Fruit fly (Drosophila melanogaster) whole organism, embryonic: ENCODE results near the gene CG4338.

Experiments used
- ATbp ChIP-seq: fragments of 200-800 bp; sonication (Bioruptor generic); optimal IDR thresholded peaks from 2 replicates; lab custom pipeline; 2017; ENCODE audit warnings: missing biosample characterization, mild to moderate bottlenecking, missing genetic modification characterization, missing genetic modification reagents
- Ada2b ChIP-seq: fragments of 200-800 bp; sonication (Bioruptor generic); IDR thresholded peaks from 2 replicates; pipeline ENCODE4 v1.3.6; 2022; ENCODE audit warnings: missing biosample characterization, missing genetic modification characterization
- Antp ChIP-seq: fragments of 200-800 bp; sonication (Bioruptor generic); optimal IDR thresholded peaks from 3 replicates; lab custom pipeline; 2016; ENCODE audit warnings: missing biosample characterization, missing genetic modification characterization
- Atf6 ChIP-seq: fragments of 200-800 bp; sonication (Bioruptor generic); IDR thresholded peaks from 2 replicates; pipeline ENCODE4 v1.3.6; 2022; ENCODE audit warnings: missing biosample characterization, missing genetic modification characterization
- CG10462 ChIP-seq: fragments of 200-800 bp; sonication (Bioruptor generic); optimal IDR thresholded peaks from 2 replicates; lab custom pipeline; 2016; ENCODE audit warnings: missing biosample characterization, missing genetic modification characterization
- CG11560 ChIP-seq: fragments of 200-800 bp; sonication (Bioruptor generic); IDR thresholded peaks from 3 replicates; pipeline ENCODE4 v1.3.6; 2022; ENCODE audit warnings: missing biosample characterization, missing genetic modification characterization
- CG12071 ChIP-seq: fragments of 200-800 bp; sonication (Bioruptor generic); optimal IDR thresholded peaks from 3 replicates; lab custom pipeline; 2018; ENCODE audit warnings: missing biosample characterization, mild to moderate bottlenecking, missing genetic modification characterization
- CG12391 ChIP-seq: fragments of 200-800 bp; sonication (Bioruptor generic); optimal IDR thresholded peaks from 3 replicates; lab custom pipeline; 2018; ENCODE audit warnings: missing biosample characterization, mild to moderate bottlenecking, missing genetic modification characterization, moderate library complexity
- CG15479 ChIP-seq: fragments of 200-800 bp; sonication (Bioruptor generic); optimal IDR thresholded peaks from 3 replicates; lab custom pipeline; 2019; ENCODE audit warnings: missing biosample characterization, mild to moderate bottlenecking, missing genetic modification characterization, moderate library complexity
- CG15514 ChIP-seq: fragments of 200-800 bp; sonication (Bioruptor generic); optimal IDR thresholded peaks from 3 replicates; lab custom pipeline; 2017; ENCODE audit warnings: missing biosample characterization, missing genetic modification characterization, mild to moderate bottlenecking, moderate library complexity, missing genetic modification reagents
- CG16813 ChIP-seq: fragments of 200-800 bp; sonication (Bioruptor generic); IDR thresholded peaks from 3 replicates; pipeline ENCODE4 v1.3.6; 2022; ENCODE audit warnings: missing biosample characterization, missing genetic modification characterization; ENCODE audit not compliant: partially characterized antibody
- CG1832 ChIP-seq: fragments of 200-800 bp; sonication (Bioruptor generic); optimal IDR thresholded peaks from 2 replicates; lab custom pipeline; 2017; ENCODE audit warnings: missing biosample characterization, mild to moderate bottlenecking, missing genetic modification characterization, inconsistent platforms
- CG31224 ChIP-seq: fragments of 200-800 bp; sonication (Bioruptor generic); IDR thresholded peaks from 2 replicates; pipeline ENCODE4 v1.3.6; 2022; ENCODE audit warnings: missing biosample characterization, missing genetic modification characterization
- CG31441 ChIP-seq: fragments of 200-800 bp; sonication (Bioruptor generic); IDR thresholded peaks from 2 replicates; pipeline ENCODE4 v1.3.6; 2022; ENCODE audit warnings: missing biosample characterization, missing genetic modification characterization
- CG3995 ChIP-seq: fragments of 200-800 bp; sonication (Bioruptor generic); optimal IDR thresholded peaks from 3 replicates; lab custom pipeline; 2016; ENCODE audit warnings: missing biosample characterization, missing genetic modification characterization
- CG4404 ChIP-seq: fragments of 200-800 bp; sonication (Bioruptor generic); IDR thresholded peaks from 2 replicates; pipeline ENCODE4 v1.3.6; 2022; ENCODE audit warnings: missing biosample characterization, missing genetic modification characterization
- CG4424 ChIP-seq: fragments of 200-800 bp; sonication (Bioruptor generic); optimal IDR thresholded peaks from 3 replicates; lab custom pipeline; 2016; ENCODE audit warnings: missing biosample characterization, missing genetic modification characterization
- CG6654 ChIP-seq: fragments of 200-800 bp; sonication (Bioruptor generic); optimal IDR thresholded peaks from 2 replicates; lab custom pipeline; 2017; ENCODE audit warnings: missing biosample characterization, mild to moderate bottlenecking, missing genetic modification characterization
- CG7357 ChIP-seq: fragments of 200-800 bp; sonication (Bioruptor generic); IDR thresholded peaks from 3 replicates; pipeline ENCODE4 v1.3.6; 2022; ENCODE audit warnings: missing biosample characterization, missing genetic modification characterization
- Dll ChIP-seq: fragments of 200-800 bp; sonication (Bioruptor generic); IDR thresholded peaks from 4 replicates; pipeline ENCODE4 v1.3.6; 2022; ENCODE audit warnings: missing biosample characterization, missing genetic modification characterization; ENCODE audit not compliant: partially characterized antibody
- E2f2 ChIP-seq: fragments of 200-800 bp; sonication (Bioruptor generic); IDR thresholded peaks from 2 replicates; pipeline ENCODE4 v1.3.6; 2022; ENCODE audit warnings: missing biosample characterization, missing genetic modification characterization
- Ets65A ChIP-seq: fragments of 200-800 bp; sonication (Bioruptor generic); peaks from one replicate; lab custom pipeline; 2016; ENCODE audit warnings: missing biosample characterization, missing genetic modification characterization
- HHEX ChIP-seq: fragments of 200-800 bp; sonication (Bioruptor generic); optimal IDR thresholded peaks from 3 replicates; lab custom pipeline; 2017; ENCODE audit warnings: missing biosample characterization, mild to moderate bottlenecking, missing genetic modification characterization, missing genetic modification reagents
- HLH54F ChIP-seq: fragments of 200-800 bp; sonication (Bioruptor generic); optimal IDR thresholded peaks from 3 replicates; lab custom pipeline; 2016; ENCODE audit warnings: missing biosample characterization, missing genetic modification characterization
- HmgD ChIP-seq: fragments of 200-800 bp; sonication (Bioruptor generic); optimal IDR thresholded peaks from 3 replicates; lab custom pipeline; 2016; ENCODE audit warnings: missing biosample characterization, missing genetic modification characterization
- HmgZ ChIP-seq: fragments of 200-800 bp; sonication (Bioruptor generic); optimal IDR thresholded peaks from 2 replicates; lab custom pipeline; 2018; ENCODE audit warnings: missing biosample characterization, mild to moderate bottlenecking, missing genetic modification characterization
- Hr78 ChIP-seq, 2 experiments: fragments of 200-800 bp in 1 of 2; fragments of >200 bp in 1 of 2; sonication (Bioruptor generic) in 1 of 2; optimal IDR thresholded peaks; 2 replicates each; lab custom pipeline; 2017 to 2019; ENCODE audit warnings: missing biosample characterization in 2 of 2, missing genetic modification characterization in 2 of 2, mild to moderate bottlenecking in 1 of 2, moderate library complexity in 1 of 2
- Lpt ChIP-seq: fragments of >200 bp; optimal IDR thresholded peaks from 2 replicates; lab custom pipeline; 2018; ENCODE audit warnings: missing biosample characterization, missing genetic modification characterization
- MESR4 ChIP-seq: fragments of 200-800 bp; sonication (Bioruptor generic); optimal IDR thresholded peaks from 2 replicates; lab custom pipeline; 2018; ENCODE audit warnings: missing biosample characterization, mild to moderate bottlenecking, missing genetic modification characterization, moderate library complexity
- Mrtf ChIP-seq: fragments of 200-800 bp; sonication (Bioruptor generic); IDR thresholded peaks from 3 replicates; pipeline ENCODE4 v1.3.6; 2022; ENCODE audit warnings: missing biosample characterization, missing genetic modification characterization
- Sox100B ChIP-seq: fragments of 200-800 bp; sonication (Bioruptor generic); optimal IDR thresholded peaks from 3 replicates; lab custom pipeline; 2018; ENCODE audit warnings: missing biosample characterization, mild to moderate bottlenecking, missing genetic modification characterization
- Trl ChIP-seq, 3 experiments: fragments of >200 bp in 2 of 3; fragments of 200-800 bp in 1 of 3; sonication (Bioruptor generic) in 1 of 3; optimal IDR thresholded peaks; 2 replicates in 1 of 3; 3 replicates in 2 of 3; lab custom pipeline; 2016 to 2017; ENCODE audit warnings: missing biosample characterization in 1 of 3, missing genetic modification characterization in 1 of 3
- Vsx1 ChIP-seq: fragments of 200-800 bp; sonication (Bioruptor generic); optimal IDR thresholded peaks from 2 replicates; lab custom pipeline; 2017; ENCODE audit warnings: missing biosample characterization, mild to moderate bottlenecking, missing genetic modification characterization, missing genetic modification reagents
- ato ChIP-seq: fragments of 200-800 bp; sonication (Bioruptor generic); IDR thresholded peaks from 2 replicates; pipeline ENCODE4 v1.3.6; 2022; ENCODE audit warnings: missing biosample characterization, missing genetic modification characterization; ENCODE audit not compliant: partially characterized antibody
- cad ChIP-seq: fragments of >200 bp; optimal IDR thresholded peaks from 2 replicates; lab custom pipeline; 2017; ENCODE audit warnings: missing biosample characterization, missing genetic modification characterization
- caup ChIP-seq: fragments of 200-800 bp; sonication (Bioruptor generic); optimal IDR thresholded peaks from 3 replicates; lab custom pipeline; 2017; ENCODE audit warnings: missing biosample characterization, mild to moderate bottlenecking, missing genetic modification characterization, moderate library complexity; ENCODE audit not compliant: severe bottlenecking
- chif ChIP-seq, 2 experiments: fragments of 200-800 bp; sonication (Bioruptor generic); optimal IDR thresholded peaks; 3 replicates each; lab custom pipeline; 2016; ENCODE audit warnings: missing biosample characterization in 2 of 2, missing genetic modification characterization in 2 of 2
- ci ChIP-seq: fragments of 200-800 bp; sonication (Bioruptor generic); IDR thresholded peaks from 3 replicates; pipeline ENCODE4 v1.3.6; 2022; ENCODE audit warnings: missing biosample characterization, missing genetic modification characterization
- dati ChIP-seq: fragments of 200-800 bp; sonication (Bioruptor generic); IDR thresholded peaks from 2 replicates; pipeline ENCODE4 v1.3.6; 2022; ENCODE audit warnings: missing biosample characterization, missing genetic modification characterization
- gce ChIP-seq: fragments of 200-800 bp; sonication (Bioruptor generic); IDR thresholded peaks from 3 replicates; pipeline ENCODE4 v1.3.6; 2022; ENCODE audit warnings: missing biosample characterization, missing genetic modification characterization
- ham ChIP-seq: fragments of 200-800 bp; sonication (Bioruptor generic); IDR thresholded peaks from 2 replicates; pipeline ENCODE4 v1.3.6; 2022; ENCODE audit warnings: missing biosample characterization, missing genetic modification characterization
- inv ChIP-seq: fragments of 200-800 bp; sonication (Bioruptor generic); IDR thresholded peaks from 2 replicates; pipeline ENCODE4 v1.3.6; 2022; ENCODE audit warnings: missing biosample characterization, missing genetic modification characterization; ENCODE audit not compliant: partially characterized antibody
- ken ChIP-seq: fragments of 200-800 bp; sonication (Bioruptor generic); IDR thresholded peaks from 3 replicates; pipeline ENCODE4 v1.3.6; 2022; ENCODE audit warnings: missing biosample characterization, missing genetic modification characterization
- klu ChIP-seq: fragments of 200-800 bp; sonication (Bioruptor generic); IDR thresholded peaks from 2 replicates; pipeline ENCODE4 v1.3.6; 2022; ENCODE audit warnings: missing biosample characterization, missing genetic modification characterization
- nmo ChIP-seq: fragments of 200-800 bp; sonication (Bioruptor generic); optimal IDR thresholded peaks from 2 replicates; lab custom pipeline; 2018; ENCODE audit warnings: missing biosample characterization, mild to moderate bottlenecking, missing genetic modification characterization, moderate library complexity
- odd ChIP-seq: fragments of 200-800 bp; sonication (Bioruptor generic); optimal IDR thresholded peaks from 2 replicates; lab custom pipeline; 2017; ENCODE audit warnings: missing biosample characterization, mild to moderate bottlenecking, missing genetic modification characterization
- pita ChIP-seq: fragments of 200-800 bp; sonication (Bioruptor generic); optimal IDR thresholded peaks from 2 replicates; lab custom pipeline; 2017; ENCODE audit warnings: missing biosample characterization, mild to moderate bottlenecking, missing genetic modification characterization
- pros ChIP-seq: fragments of 200-800 bp; sonication (Bioruptor generic); optimal IDR thresholded peaks from 3 replicates; lab custom pipeline; 2019; ENCODE audit warnings: missing biosample characterization, mild to moderate bottlenecking, missing genetic modification characterization, moderate library complexity
- ro ChIP-seq: fragments of 200-800 bp; sonication (Bioruptor generic); IDR thresholded peaks from 2 replicates; pipeline ENCODE4 v1.3.6; 2022; ENCODE audit warnings: missing biosample characterization, missing genetic modification characterization
- tio ChIP-seq: fragments of 200-800 bp; sonication (Bioruptor generic); optimal IDR thresholded peaks from 2 replicates; lab custom pipeline; 2017; ENCODE audit warnings: missing biosample characterization, missing genetic modification characterization, inconsistent platforms

CG4338 gene

dm6 chr3R:15275158-15275623, at the start of gene CG4338, which contains the start of gene Cp190 (continued):
- peak; percentile 98 for TF ChIP-seq Sox100B (GFP tag; lab: Kevin White, UChicago)
- peak; percentile 77 for TF ChIP-seq HmgD
- peak; percentile 97 for TF ChIP-seq odd
- TF ChIP-seq CG4424 (GFP tag; lab: Kevin White, UChicago): peak; percentile 98
- peak; percentile 96 for TF ChIP-seq ATbp (GFP tag; lab: Kevin White, UChicago)
- peak; percentile 88 for TF ChIP-seq CG6654
- peak; percentile 73; the same call in 1 of the 2 replicates for TF ChIP-seq ato (GFP tag; lab: Robert Waterston, UW)
- peak; percentile 84 to 95 for TF ChIP-seq chif (GFP tag; optimal IDR thresholded peaks at IDR 0.05; lab: Kevin White, UChicago)
- TF ChIP-seq pita (GFP tag; lab: Kevin White, UChicago): no peak
- peak; percentile 81 for TF ChIP-seq CG15479 (GFP tag; lab: Kevin White, UChicago)
- peak; percentile 78; the same call in 3 of the 4 replicates for TF ChIP-seq Dll (GFP tag; lab: Robert Waterston, UW)
- TF ChIP-seq Hr78 (GFP tag; optimal IDR thresholded peaks at IDR 0.05; lab: Kevin White, UChicago): peak in 1 of 2 experiments; percentile 92
- peak; percentile 97 for TF ChIP-seq Atf6 (GFP tag; lab: Robert Waterston, UW)
- TF ChIP-seq CG3995 (GFP tag; lab: Kevin White, UChicago): peak; percentile 84
- peak; percentile 89 for TF ChIP-seq ham (GFP tag; lab: Robert Waterston, UW)
- TF ChIP-seq HHEX (GFP tag; lab: Kevin White, UChicago): peak; percentile 97
- TF ChIP-seq Trl (optimal IDR thresholded peaks at IDR 0.05; lab: Kevin White, UChicago): no peak
- TF ChIP-seq Trl (GFP tag; optimal IDR thresholded peaks at IDR 0.05; lab: Kevin White, UChicago): peak; percentile 90
- peak; percentile 97 for TF ChIP-seq caup (GFP tag; lab: Kevin White, UChicago)
- TF ChIP-seq dati (GFP tag; lab: Robert Waterston, UW): peak; percentile 61; the same call in 1 of the 2 replicates
- peak; percentile 92 for TF ChIP-seq ken (GFP tag; lab: Robert Waterston, UW)
- TF ChIP-seq CG4404 (GFP tag; lab: Robert Waterston, UW): peak; percentile 97
- TF ChIP-seq Ada2b (GFP tag; lab: Robert Waterston, UW): peak; percentile 94
- peak; percentile 85 for TF ChIP-seq CG16813 (GFP tag; lab: Robert Waterston, UW)
- TF ChIP-seq HmgZ (tag; lab: Kevin White, UChicago): peak; percentile 99
- peak; percentile 71 for TF ChIP-seq inv (GFP tag; lab: Robert Waterston, UW)
- TF ChIP-seq Antp (GFP tag; lab: Kevin White, UChicago): peak; percentile 81
- peak; percentile 90 for TF ChIP-seq CG11560
- TF ChIP-seq pros: peak; percentile 88
- TF ChIP-seq CG7357 (GFP tag; lab: Robert Waterston, UW): peak; percentile 91
- TF ChIP-seq CG1832 (GFP tag; lab: Kevin White, UChicago): no peak
- no peak for TF ChIP-seq Lpt (GFP tag; lab: Kevin White, UChicago)
- TF ChIP-seq CG12391: peak; percentile 99
- TF ChIP-seq CG10462: peak; percentile 95
- TF ChIP-seq tio (GFP tag; lab: Kevin White, UChicago): no peak
- peak; percentile 99 for TF ChIP-seq nmo (GFP tag; lab: Kevin White, UChicago)
- TF ChIP-seq Vsx1 (GFP tag; lab: Kevin White, UChicago): peak; percentile 94
- TF ChIP-seq klu (GFP tag; lab: Robert Waterston, UW): peak; percentile 96
- peak; percentile 90 for TF ChIP-seq HLH54F (GFP tag; lab: Kevin White, UChicago)
- TF ChIP-seq E2f2 (GFP tag; lab: Robert Waterston, UW): peak; percentile 85
- TF ChIP-seq MESR4: peak; percentile 61
- peak; percentile 95 for TF ChIP-seq ci
- peak; percentile 94 for TF ChIP-seq gce (GFP tag; lab: Robert Waterston, UW)
- TF ChIP-seq ro: peak; percentile 91
- peak; percentile 99 for TF ChIP-seq CG31441 (GFP tag; lab: Robert Waterston, UW)
- TF ChIP-seq Mrtf: peak; percentile 94
- TF ChIP-seq CG15514: peak; percentile 93
- no peak for TF ChIP-seq cad (GFP tag; lab: Kevin White, UChicago)
- TF ChIP-seq Ets65A (GFP tag; lab: Kevin White, UChicago): peak; percentile 99
- TF ChIP-seq CG12071 (GFP tag; lab: Kevin White, UChicago): peak; percentile 93
- TF ChIP-seq CG31224 (GFP tag; lab: Robert Waterston, UW): peak; percentile 94
